Fruit fly (Drosophila melanogaster) whole organism, embryonic: Measurements from ENCODE around the gene CG7298.

Experiments used
- Atf3 ChIP-seq: fragments of 200-800 bp; sonication (Bioruptor generic); optimal IDR thresholded peaks from 3 replicates; lab custom pipeline; 2016; ENCODE audit warnings: missing biosample characterization, missing genetic modification characterization
- Bteb2 ChIP-seq: fragments of 200-800 bp; sonication (Bioruptor generic); optimal IDR thresholded peaks from 2 replicates; lab custom pipeline; 2016; ENCODE audit warnings: missing biosample characterization, missing genetic modification characterization
- CG11456 ChIP-seq: fragments of 200-800 bp; sonication (Bioruptor generic); IDR thresholded peaks from 3 replicates; pipeline ENCODE4 v1.3.6; 2022; ENCODE audit warnings: missing biosample characterization, missing genetic modification characterization
- CG11504 ChIP-seq: fragments of 200-800 bp; sonication (Bioruptor generic); optimal IDR thresholded peaks from 3 replicates; lab custom pipeline; 2019; ENCODE audit warnings: missing biosample characterization, mild to moderate bottlenecking, missing genetic modification characterization, moderate library complexity
- CG12104 ChIP-seq: fragments of 200-800 bp; sonication (Bioruptor generic); optimal IDR thresholded peaks from 3 replicates; lab custom pipeline; 2016; ENCODE audit warnings: missing biosample characterization, missing genetic modification characterization
- CG12744 ChIP-seq: fragments of 200-800 bp; sonication (Bioruptor generic); optimal IDR thresholded peaks from 2 replicates; lab custom pipeline; 2016; ENCODE audit warnings: missing biosample characterization, missing genetic modification characterization
- CG13894 ChIP-seq: fragments of 200-800 bp; sonication (Bioruptor generic); optimal IDR thresholded peaks from 3 replicates; lab custom pipeline; 2018; ENCODE audit warnings: missing biosample characterization, mild to moderate bottlenecking, missing genetic modification characterization, moderate library complexity
- CG15479 ChIP-seq: fragments of 200-800 bp; sonication (Bioruptor generic); optimal IDR thresholded peaks from 3 replicates; lab custom pipeline; 2019; ENCODE audit warnings: missing biosample characterization, mild to moderate bottlenecking, missing genetic modification characterization, moderate library complexity
- CG16813 ChIP-seq: fragments of 200-800 bp; sonication (Bioruptor generic); IDR thresholded peaks from 3 replicates; pipeline ENCODE4 v1.3.6; 2022; ENCODE audit warnings: missing biosample characterization, missing genetic modification characterization; ENCODE audit not compliant: partially characterized antibody
- CG18476 ChIP-seq: fragments of 200-800 bp; sonication (Bioruptor generic); optimal IDR thresholded peaks from 2 replicates; lab custom pipeline; 2016; ENCODE audit warnings: missing biosample characterization, mild to moderate bottlenecking, missing genetic modification characterization
- CG3995 ChIP-seq: fragments of 200-800 bp; sonication (Bioruptor generic); optimal IDR thresholded peaks from 3 replicates; lab custom pipeline; 2016; ENCODE audit warnings: missing biosample characterization, missing genetic modification characterization
- CG4282 ChIP-seq: fragments of 200-800 bp; sonication (Bioruptor generic); optimal IDR thresholded peaks from 2 replicates; lab custom pipeline; 2016; ENCODE audit warnings: missing biosample characterization, missing genetic modification characterization
- CG4424 ChIP-seq: fragments of 200-800 bp; sonication (Bioruptor generic); optimal IDR thresholded peaks from 3 replicates; lab custom pipeline; 2016; ENCODE audit warnings: missing biosample characterization, missing genetic modification characterization
- CG7271 ChIP-seq: fragments of 200-800 bp; sonication (Bioruptor generic); optimal IDR thresholded peaks from 2 replicates; lab custom pipeline; 2018; ENCODE audit warnings: missing biosample characterization, mild to moderate bottlenecking, missing genetic modification characterization, moderate library complexity
- CG7372 ChIP-seq: fragments of 200-800 bp; sonication (Bioruptor generic); IDR thresholded peaks from 2 replicates; pipeline ENCODE4 v1.3.6; 2022; ENCODE audit warnings: missing biosample characterization, missing genetic modification characterization
- CG8944 ChIP-seq: fragments of 200-800 bp; sonication (Bioruptor generic); optimal IDR thresholded peaks from 3 replicates; lab custom pipeline; 2016; ENCODE audit warnings: missing biosample characterization, missing genetic modification characterization
- CG9932 ChIP-seq: fragments of 200-800 bp; sonication (Bioruptor generic); IDR thresholded peaks from 2 replicates; pipeline ENCODE4 v1.3.6; 2022; ENCODE audit warnings: missing biosample characterization, missing genetic modification characterization
- D19B ChIP-seq: fragments of 200-800 bp; sonication (Bioruptor generic); optimal IDR thresholded peaks from 2 replicates; lab custom pipeline; 2017; ENCODE audit warnings: missing biosample characterization, mild to moderate bottlenecking, missing genetic modification characterization
- Dfd ChIP-seq, 2 experiments: fragments of >200 bp; optimal IDR thresholded peaks; 2 replicates each; lab custom pipeline; 2017; ENCODE audit warnings: missing biosample characterization in 2 of 2, missing genetic modification characterization in 2 of 2
- Doc2 ChIP-seq: fragments of 200-800 bp; sonication (Bioruptor generic); IDR thresholded peaks from 2 replicates; pipeline ENCODE4 v1.3.6; 2022; ENCODE audit warnings: missing biosample characterization, missing genetic modification characterization
- Dref ChIP-seq: fragments of 200-800 bp; sonication (Bioruptor generic); IDR thresholded peaks from 2 replicates; pipeline ENCODE4 v1.3.6; 2022; ENCODE audit warnings: missing biosample characterization, missing genetic modification characterization
- Fer1 ChIP-seq: fragments of 200-800 bp; sonication (Bioruptor generic); optimal IDR thresholded peaks from 2 replicates; lab custom pipeline; 2017; ENCODE audit warnings: missing biosample characterization, mild to moderate bottlenecking, missing genetic modification characterization
- Fer2 ChIP-seq: fragments of 200-800 bp; sonication (Bioruptor generic); optimal IDR thresholded peaks from 2 replicates; lab custom pipeline; 2018; ENCODE audit warnings: missing biosample characterization, mild to moderate bottlenecking, missing genetic modification characterization, moderate library complexity
- MBD-R2 ChIP-seq: fragments of 200-800 bp; sonication (Bioruptor generic); IDR thresholded peaks from 2 replicates; pipeline ENCODE4 v1.3.6; 2022; ENCODE audit warnings: missing biosample characterization, missing genetic modification characterization
- Mad ChIP-seq: fragments of 200-800 bp; sonication (Bioruptor generic); optimal IDR thresholded peaks from 2 replicates; lab custom pipeline; 2016; ENCODE audit warnings: missing biosample characterization, missing genetic modification characterization
- Myb ChIP-seq: fragments of 200-800 bp; sonication (Bioruptor generic); optimal IDR thresholded peaks from 2 replicates; lab custom pipeline; 2016; ENCODE audit warnings: missing biosample characterization, missing genetic modification characterization
- Optix ChIP-seq: fragments of 200-800 bp; sonication (Bioruptor generic); IDR thresholded peaks from 3 replicates; pipeline ENCODE4 v1.3.6; 2022; ENCODE audit warnings: missing biosample characterization, missing genetic modification characterization
- Sox102F ChIP-seq: fragments of 200-800 bp; sonication (Bioruptor generic); optimal IDR thresholded peaks from 2 replicates; lab custom pipeline; 2018; ENCODE audit warnings: missing biosample characterization, mild to moderate bottlenecking, missing genetic modification characterization, moderate library complexity
- Spps ChIP-seq: fragments of 200-800 bp; sonication (Bioruptor generic); optimal IDR thresholded peaks from 2 replicates; lab custom pipeline; 2018; ENCODE audit warnings: missing biosample characterization, mild to moderate bottlenecking, missing genetic modification characterization
- Sry-δ ChIP-seq: fragments of 200-800 bp; sonication (Bioruptor generic); optimal IDR thresholded peaks from 2 replicates; lab custom pipeline; 2016; ENCODE audit warnings: missing biosample characterization, missing genetic modification characterization
- Xbp1 ChIP-seq: fragments of 200-800 bp; sonication (Bioruptor generic); optimal IDR thresholded peaks from 3 replicates; lab custom pipeline; 2016; ENCODE audit warnings: missing biosample characterization, mild to moderate bottlenecking, missing genetic modification characterization
- aop ChIP-seq: fragments of 200-800 bp; sonication (Bioruptor generic); IDR thresholded peaks from 2 replicates; pipeline ENCODE4 v1.3.6; 2022; ENCODE audit warnings: missing biosample characterization, missing genetic modification characterization
- ara ChIP-seq: fragments of 200-800 bp; sonication (Bioruptor generic); IDR thresholded peaks from 2 replicates; pipeline ENCODE4 v1.3.6; 2022; ENCODE audit warnings: missing biosample characterization, missing genetic modification characterization
- cato ChIP-seq: fragments of 200-800 bp; sonication (Bioruptor generic); optimal IDR thresholded peaks from 2 replicates; lab custom pipeline; 2016; ENCODE audit warnings: missing biosample characterization, missing genetic modification characterization, borderline replicate concordance
- exex ChIP-seq: fragments of 200-800 bp; sonication (Bioruptor generic); optimal IDR thresholded peaks from 4 replicates; lab custom pipeline; 2018; ENCODE audit warnings: missing biosample characterization, mild to moderate bottlenecking, missing genetic modification characterization, moderate library complexity
- fd3F ChIP-seq: fragments of 200-800 bp; sonication (Bioruptor generic); optimal IDR thresholded peaks from 2 replicates; lab custom pipeline; 2018; ENCODE audit warnings: missing biosample characterization, mild to moderate bottlenecking, missing genetic modification characterization, moderate library complexity
- gcm2 ChIP-seq: fragments of 200-800 bp; sonication (Bioruptor generic); optimal IDR thresholded peaks from 2 replicates; lab custom pipeline; 2016; ENCODE audit warnings: missing biosample characterization, missing genetic modification characterization
- her ChIP-seq: fragments of 200-800 bp; sonication (Bioruptor generic); optimal IDR thresholded peaks from 2 replicates; lab custom pipeline; 2016; ENCODE audit warnings: missing biosample characterization, missing genetic modification characterization
- hth ChIP-seq: fragments of >200 bp; optimal IDR thresholded peaks from 2 replicates; lab custom pipeline; 2017; ENCODE audit warnings: inconsistent platforms
- inv ChIP-seq: fragments of 200-800 bp; sonication (Bioruptor generic); IDR thresholded peaks from 2 replicates; pipeline ENCODE4 v1.3.6; 2022; ENCODE audit warnings: missing biosample characterization, missing genetic modification characterization; ENCODE audit not compliant: partially characterized antibody
- lbe ChIP-seq: fragments of 200-800 bp; sonication (Bioruptor generic); optimal IDR thresholded peaks from 2 replicates; lab custom pipeline; 2016; ENCODE audit warnings: missing biosample characterization, mild to moderate bottlenecking, missing genetic modification characterization
- rib ChIP-seq: fragments of 200-800 bp; sonication (Bioruptor generic); IDR thresholded peaks from 2 replicates; pipeline ENCODE4 v1.3.6; 2022; ENCODE audit warnings: missing biosample characterization, missing genetic modification characterization
- scrt ChIP-seq: fragments of 200-800 bp; sonication (Bioruptor generic); optimal IDR thresholded peaks from 2 replicates; lab custom pipeline; 2018; ENCODE audit warnings: missing biosample characterization, mild to moderate bottlenecking, missing genetic modification characterization, moderate library complexity
- shn ChIP-seq: fragments of 200-800 bp; sonication (Bioruptor generic); optimal IDR thresholded peaks from 3 replicates; lab custom pipeline; 2016; ENCODE audit warnings: missing biosample characterization, missing genetic modification characterization
- slp2 ChIP-seq: fragments of 200-800 bp; sonication (Bioruptor generic); optimal IDR thresholded peaks from 2 replicates; lab custom pipeline; 2016; ENCODE audit warnings: missing biosample characterization, missing genetic modification characterization
- sob ChIP-seq: fragments of 200-800 bp; sonication (Bioruptor generic); IDR thresholded peaks from 2 replicates; pipeline ENCODE4 v1.3.6; 2022; ENCODE audit warnings: missing biosample characterization, missing genetic modification characterization
- ttk ChIP-seq: fragments of 200-800 bp; sonication (Bioruptor generic); IDR thresholded peaks from 2 replicates; pipeline ENCODE4 v2.1.2; 2022; ENCODE audit warnings: missing biosample characterization, missing genetic modification characterization
- vfl ChIP-seq: fragments of 200-800 bp; sonication (Bioruptor generic); optimal IDR thresholded peaks from 2 replicates; lab custom pipeline; 2016; ENCODE audit warnings: missing biosample characterization, missing genetic modification characterization
- yki ChIP-seq: fragments of >200 bp; optimal IDR thresholded peaks from 3 replicates; lab custom pipeline; 2018
- zen ChIP-seq: fragments of 200-800 bp; sonication (Bioruptor generic); optimal IDR thresholded peaks from 3 replicates; lab custom pipeline; 2018; ENCODE audit warnings: missing biosample characterization, mild to moderate bottlenecking, missing genetic modification characterization, moderate library complexity

The CG7298 gene

DNA sequence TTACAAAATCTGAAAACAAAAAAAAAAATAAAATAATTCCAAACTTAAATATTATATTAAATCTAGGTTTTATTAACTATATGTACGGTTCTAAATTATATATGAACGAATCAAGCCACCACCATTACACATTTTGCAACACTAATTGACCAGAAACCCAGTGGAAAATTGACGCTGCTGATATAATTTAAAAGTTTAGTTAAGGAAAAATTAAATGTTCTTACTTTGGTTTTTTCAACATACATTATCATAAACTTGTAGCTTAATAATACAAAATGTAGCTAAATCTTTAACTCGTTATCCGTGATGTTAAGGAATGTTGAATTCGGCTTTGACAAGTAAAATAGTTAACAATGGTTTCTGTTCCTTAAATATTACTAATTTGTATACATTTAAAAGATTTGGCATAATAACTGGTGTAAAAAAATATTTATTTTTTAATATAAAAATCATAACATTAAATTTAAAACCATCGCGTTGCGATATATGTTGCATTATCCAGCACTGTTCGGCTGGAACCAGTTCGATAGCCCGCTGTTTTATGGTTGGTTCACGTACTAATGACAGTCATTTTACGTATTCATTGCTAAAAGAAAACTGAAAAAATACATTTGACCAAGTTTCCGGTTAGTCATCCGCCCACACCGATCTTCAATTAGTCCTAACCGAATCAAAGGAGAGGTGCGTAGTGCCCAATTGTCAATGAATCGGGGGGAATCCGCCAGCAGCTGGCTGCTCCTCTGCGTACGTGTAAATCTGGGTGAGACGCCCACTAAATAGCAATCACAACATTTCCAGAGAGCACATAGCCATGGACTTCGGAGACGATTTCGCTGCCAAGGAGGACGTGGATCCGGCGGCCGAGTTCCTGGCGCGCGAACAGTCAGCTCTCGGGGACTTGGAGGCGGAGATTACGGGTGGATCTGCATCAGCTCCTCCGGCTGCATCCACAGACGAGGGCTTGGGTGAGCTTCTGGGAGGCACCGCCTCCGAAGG, 38.8 kb upstream of the CG7298 start (continued):
- TF ChIP-seq CG13894 (tag; lab: Kevin White, UChicago) (peak; percentile 14), Fer1 (peak; percentile 50), CG7372 (GFP tag; lab: Robert Waterston, UW) (0 out of 2 replicates have a peak, but pooled peaks have one; percentile 23), Dfd (GFP tag; optimal IDR thresholded peaks at IDR 0.05; lab: Kevin White, UChicago) (no peak), sob (GFP tag; lab: Robert Waterston, UW) (peak; percentile 66), CG8944 (GFP tag; lab: Kevin White, UChicago) (peak; percentile 11), Atf3 (no peak), CG15479 (GFP tag; lab: Kevin White, UChicago) (no peak), MBD-R2 (GFP tag; lab: Robert Waterston, UW) (peak; percentile 44; the same call in 1 of the 2 replicates), inv (GFP tag; lab: Robert Waterston, UW) (peak; percentile 63), CG7271 (no peak), Fer2 (tag; lab: Kevin White, UChicago) (peak; percentile 11), Bteb2 (GFP tag; lab: Kevin White, UChicago) (no peak), CG12744 (GFP tag; lab: Kevin White, UChicago) (no peak), scrt (GFP tag; lab: Kevin White, UChicago) (peak; percentile 3), CG12104 (peak; percentile 28), Sry-δ (GFP tag; lab: Kevin White, UChicago) (peak; percentile 19), gcm2 (GFP tag; lab: Kevin White, UChicago) (no peak), shn (GFP tag; lab: Kevin White, UChicago) (no peak), Xbp1 (GFP tag; lab: Kevin White, UChicago) (peak; percentile 57), lbe (GFP tag; lab: Kevin White, UChicago) (peak; percentile 37), yki (no peak), rib (GFP tag; lab: Robert Waterston, UW) (no peak), CG9932 (GFP tag; lab: Robert Waterston, UW) (peak; percentile 85), zen (tag; lab: Kevin White, UChicago) (peak; percentile 74), CG16813 (GFP tag; lab: Robert Waterston, UW) (peak; percentile 72), slp2 (GFP tag; lab: Kevin White, UChicago) (no peak), vfl (no peak), CG11504 (peak; percentile 67), Spps (no peak), aop (GFP tag; lab: Robert Waterston, UW) (no peak), her (GFP tag; lab: Kevin White, UChicago) (no peak), D19B (peak; percentile 44), ttk (GFP tag; lab: Robert Waterston, UW) (peak; percentile 32; the same call in 1 of the 2 replicates), exex (no peak), Doc2 (GFP tag; lab: Robert Waterston, UW) (no peak), Optix (GFP tag; lab: Robert Waterston, UW) (no peak), hth (no peak), Sox102F (GFP tag; lab: Kevin White, UChicago) (peak; percentile 70), ara (peak; percentile 43; the same call in 1 of the 2 replicates), Dref (GFP tag; lab: Robert Waterston, UW) (peak; percentile 65), CG18476 (GFP tag; lab: Kevin White, UChicago) (peak; percentile 18), CG4424 (GFP tag; lab: Kevin White, UChicago) (peak; percentile 62), cato (GFP tag; lab: Kevin White, UChicago) (no peak), Myb (GFP tag; lab: Kevin White, UChicago) (no peak), CG4282 (GFP tag; lab: Kevin White, UChicago) (no peak), CG3995 (GFP tag; lab: Kevin White, UChicago) (peak; percentile 11), fd3F (peak; percentile 44), CG11456 (GFP tag; lab: Robert Waterston, UW) (peak; percentile 74), Mad (no peak)
